Fruit fly (Drosophila melanogaster) whole organism, embryonic: ENCODE data around the gene CG13047.

Experiments
- ATbp ChIP-seq: fragments of 200-800 bp; sonication (Bioruptor generic); optimal IDR thresholded peaks from 2 replicates; lab custom pipeline; 2017; ENCODE audit warnings: missing biosample characterization, mild to moderate bottlenecking, missing genetic modification characterization, missing genetic modification reagents
- Atf3 ChIP-seq: fragments of 200-800 bp; sonication (Bioruptor generic); optimal IDR thresholded peaks from 3 replicates; lab custom pipeline; 2016; ENCODE audit warnings: missing biosample characterization, missing genetic modification characterization
- B-H2 ChIP-seq: fragments of 200-800 bp; sonication (Bioruptor generic); optimal IDR thresholded peaks from 2 replicates; lab custom pipeline; 2018; ENCODE audit warnings: missing biosample characterization, mild to moderate bottlenecking, missing genetic modification characterization
- C15 ChIP-seq: fragments of 200-800 bp; sonication (Bioruptor generic); IDR thresholded peaks from 3 replicates; pipeline ENCODE4 v1.3.6; 2022; ENCODE audit warnings: missing biosample characterization, missing genetic modification characterization
- CG12219 ChIP-seq: fragments of 200-800 bp; sonication (Bioruptor generic); optimal IDR thresholded peaks from 3 replicates; lab custom pipeline; 2018; ENCODE audit warnings: missing biosample characterization, mild to moderate bottlenecking, missing genetic modification characterization
- CG13296 ChIP-seq: fragments of 200-800 bp; sonication (Bioruptor generic); optimal IDR thresholded peaks from 3 replicates; lab custom pipeline; 2018; ENCODE audit warnings: missing biosample characterization, mild to moderate bottlenecking, missing genetic modification characterization
- CG13424 ChIP-seq: fragments of 200-800 bp; sonication (Bioruptor generic); optimal IDR thresholded peaks from 2 replicates; lab custom pipeline; 2019; ENCODE audit warnings: missing biosample characterization, mild to moderate bottlenecking, missing genetic modification characterization, moderate library complexity
- CG14050 ChIP-seq: fragments of 200-800 bp; sonication (Bioruptor generic); IDR thresholded peaks from 3 replicates; pipeline ENCODE4 v1.3.6; 2022; ENCODE audit warnings: missing biosample characterization, missing genetic modification characterization
- CG14441 ChIP-seq: fragments of 200-800 bp; sonication (Bioruptor generic); IDR thresholded peaks from 2 replicates; pipeline ENCODE4 v1.3.6; 2022; ENCODE audit warnings: missing biosample characterization, missing genetic modification characterization
- CG17359 ChIP-seq: fragments of 200-800 bp; sonication (Bioruptor generic); optimal IDR thresholded peaks from 3 replicates; lab custom pipeline; 2018; ENCODE audit warnings: missing biosample characterization, mild to moderate bottlenecking, missing genetic modification characterization, moderate library complexity
- CG17385 ChIP-seq: fragments of 200-800 bp; sonication (Bioruptor generic); optimal IDR thresholded peaks from 3 replicates; lab custom pipeline; 2018; ENCODE audit warnings: missing biosample characterization, mild to moderate bottlenecking, missing genetic modification characterization
- CG2678 ChIP-seq: fragments of 200-800 bp; sonication (Bioruptor generic); optimal IDR thresholded peaks from 3 replicates; lab custom pipeline; 2019; ENCODE audit warnings: missing biosample characterization, mild to moderate bottlenecking, missing genetic modification characterization, moderate library complexity
- CG32772 ChIP-seq: fragments of 200-800 bp; sonication (Bioruptor generic); IDR thresholded peaks from 2 replicates; pipeline ENCODE4 v1.3.6; 2022; ENCODE audit warnings: missing biosample characterization, missing genetic modification characterization
- CG33213 ChIP-seq: fragments of 200-800 bp; sonication (Bioruptor generic); optimal IDR thresholded peaks from 3 replicates; lab custom pipeline; 2016; ENCODE audit warnings: missing biosample characterization, missing genetic modification characterization
- CG6272 ChIP-seq: fragments of 200-800 bp; sonication (Bioruptor generic); IDR thresholded peaks from 2 replicates; pipeline ENCODE4 v1.3.6; 2022; ENCODE audit warnings: missing biosample characterization, missing genetic modification characterization
- CG6854 ChIP-seq: fragments of 200-800 bp; sonication (Bioruptor generic); optimal IDR thresholded peaks from 3 replicates; lab custom pipeline; 2017; ENCODE audit warnings: missing biosample characterization, mild to moderate bottlenecking, missing genetic modification characterization
- CG9817 ChIP-seq: fragments of 200-800 bp; sonication (Bioruptor generic); optimal IDR thresholded peaks from 2 replicates; lab custom pipeline; 2018; ENCODE audit warnings: missing biosample characterization, mild to moderate bottlenecking, missing genetic modification characterization, moderate library complexity
- Dref ChIP-seq: fragments of 200-800 bp; sonication (Bioruptor generic); IDR thresholded peaks from 2 replicates; pipeline ENCODE4 v1.3.6; 2022; ENCODE audit warnings: missing biosample characterization, missing genetic modification characterization
- Eip74EF ChIP-seq, 2 experiments: fragments of 200-800 bp in 1 of 2; fragments of >200 bp in 1 of 2; sonication (Bioruptor generic) in 1 of 2; optimal IDR thresholded peaks; 2 replicates each; lab custom pipeline; 2017 to 2019; ENCODE audit warnings: missing biosample characterization in 2 of 2, missing genetic modification characterization in 2 of 2, mild to moderate bottlenecking in 1 of 2, moderate library complexity in 1 of 2
- Ets65A ChIP-seq: fragments of 200-800 bp; sonication (Bioruptor generic); peaks from one replicate; lab custom pipeline; 2016; ENCODE audit warnings: missing biosample characterization, missing genetic modification characterization
- Hsf ChIP-seq: fragments of 200-800 bp; sonication (Bioruptor generic); optimal IDR thresholded peaks from 3 replicates; lab custom pipeline; 2016; ENCODE audit warnings: missing biosample characterization, missing genetic modification characterization
- Pdp1 ChIP-seq, 2 experiments: fragments of 200-800 bp; sonication (Bioruptor generic); optimal IDR thresholded peaks; 3 replicates each; lab custom pipeline; 2016; ENCODE audit warnings: missing biosample characterization in 2 of 2, missing genetic modification characterization in 2 of 2, mild to moderate bottlenecking in 1 of 2, moderate library complexity in 1 of 2
- Ptx1 ChIP-seq: fragments of 200-800 bp; sonication (Bioruptor generic); IDR thresholded peaks from 2 replicates; pipeline ENCODE4 v1.3.6; 2022; ENCODE audit warnings: missing biosample characterization, missing genetic modification characterization
- cwo ChIP-seq: fragments of 200-800 bp; sonication (Bioruptor generic); optimal IDR thresholded peaks from 3 replicates; lab custom pipeline; 2017; ENCODE audit warnings: missing biosample characterization, missing genetic modification characterization, mild to moderate bottlenecking, moderate library complexity, missing genetic modification reagents
- dan ChIP-seq: fragments of 200-800 bp; sonication (Bioruptor generic); IDR thresholded peaks from 2 replicates; pipeline ENCODE4 v1.3.6; 2022; ENCODE audit warnings: missing biosample characterization, missing genetic modification characterization
- dpn ChIP-seq, 2 experiments: fragments of 200-800 bp; sonication (Bioruptor generic); optimal IDR thresholded peaks; 3 replicates each; lab custom pipeline; 2016; ENCODE audit warnings: missing biosample characterization in 2 of 2, missing genetic modification characterization in 2 of 2
- dysf ChIP-seq: fragments of 200-800 bp; sonication (Bioruptor generic); IDR thresholded peaks from 3 replicates; pipeline ENCODE4 v1.3.6; 2022; ENCODE audit warnings: missing biosample characterization, missing genetic modification characterization
- fd96Cb ChIP-seq: fragments of 200-800 bp; sonication (Bioruptor generic); optimal IDR thresholded peaks from 2 replicates; lab custom pipeline; 2018; ENCODE audit warnings: missing biosample characterization, mild to moderate bottlenecking, missing genetic modification characterization, moderate library complexity
- hkb ChIP-seq, 2 experiments: fragments of 200-800 bp in 1 of 2; fragments of >200 bp in 1 of 2; sonication (Bioruptor generic) in 1 of 2; IDR thresholded peaks in 1 of 2; optimal IDR thresholded peaks in 1 of 2; 2 replicates each; pipeline versions ENCODE4 v1.3.6 to Lab custom; 2017 to 2022; ENCODE audit warnings: missing biosample characterization in 1 of 2, missing genetic modification characterization in 1 of 2
- nau ChIP-seq: fragments of 200-800 bp; sonication (Bioruptor generic); optimal IDR thresholded peaks from 3 replicates; lab custom pipeline; 2017; ENCODE audit warnings: missing biosample characterization, mild to moderate bottlenecking, missing genetic modification characterization, missing genetic modification reagents
- oc ChIP-seq: fragments of 200-800 bp; sonication (Bioruptor generic); optimal IDR thresholded peaks from 2 replicates; lab custom pipeline; 2018; ENCODE audit warnings: missing biosample characterization, mild to moderate bottlenecking, missing genetic modification characterization, moderate library complexity
- p53 ChIP-seq: fragments of 200-800 bp; sonication (Bioruptor generic); optimal IDR thresholded peaks from 2 replicates; lab custom pipeline; 2016; ENCODE audit warnings: missing biosample characterization, missing genetic modification characterization
- pnt ChIP-seq: fragments of 200-800 bp; sonication (Bioruptor generic); optimal IDR thresholded peaks from 3 replicates; lab custom pipeline; 2016; ENCODE audit warnings: missing biosample characterization, missing genetic modification characterization
- run ChIP-seq: fragments of 200-800 bp; sonication (Bioruptor generic); optimal IDR thresholded peaks from 3 replicates; lab custom pipeline; 2018; ENCODE audit warnings: missing biosample characterization, mild to moderate bottlenecking, missing genetic modification characterization
- so ChIP-seq: fragments of 200-800 bp; sonication (Bioruptor generic); IDR thresholded peaks from 3 replicates; pipeline ENCODE4 v1.3.6; 2022; ENCODE audit warnings: missing biosample characterization, missing genetic modification characterization
- sob ChIP-seq: fragments of 200-800 bp; sonication (Bioruptor generic); IDR thresholded peaks from 2 replicates; pipeline ENCODE4 v1.3.6; 2022; ENCODE audit warnings: missing biosample characterization, missing genetic modification characterization
- tgo ChIP-seq: fragments of 200-800 bp; sonication (Bioruptor generic); IDR thresholded peaks from 3 replicates; pipeline ENCODE4 v1.3.6; 2022; ENCODE audit warnings: missing biosample characterization, missing genetic modification characterization
- vfl ChIP-seq: fragments of 200-800 bp; sonication (Bioruptor generic); optimal IDR thresholded peaks from 2 replicates; lab custom pipeline; 2016; ENCODE audit warnings: missing biosample characterization, missing genetic modification characterization
- vvl ChIP-seq: fragments of 200-800 bp; sonication (Bioruptor generic); IDR thresholded peaks from 2 replicates; pipeline ENCODE4 v1.3.6; 2022; ENCODE audit warnings: missing biosample characterization, missing genetic modification characterization

The CG13047 gene

dm6 chr3L:16286258-16286657 is 1.1 kb upstream of the CG13047 start (continued):
- peak; percentile 62 for TF ChIP-seq vvl (GFP tag; lab: Robert Waterston, UW)
- peak; percentile 14 for TF ChIP-seq CG12219 (GFP tag; lab: Kevin White, UChicago)
- no peak for TF ChIP-seq B-H2 (GFP tag; lab: Kevin White, UChicago)
- peak; percentile 56; the same call in 2 of the 3 replicates for TF ChIP-seq dysf (GFP tag; lab: Robert Waterston, UW)
- TF ChIP-seq CG14050, result 0 out of 3 replicates have a peak, but pooled peaks have one; percentile 17
- TF ChIP-seq p53 (GFP tag; lab: Kevin White, UChicago), result no peak
- no peak for TF ChIP-seq CG9817 (tag; lab: Kevin White, UChicago)
- TF ChIP-seq run (tag; lab: Kevin White, UChicago), result peak; percentile 6
- TF ChIP-seq Dref (GFP tag; lab: Robert Waterston, UW), result no peak
- peak; percentile 79 for TF ChIP-seq cwo (GFP tag; lab: Kevin White, UChicago)
- 0 out of 3 replicates have a peak, but pooled peaks have one; percentile 15 for TF ChIP-seq C15 (GFP tag; lab: Robert Waterston, UW)
- peak; percentile 57 for TF ChIP-seq CG14441 (GFP tag; lab: Robert Waterston, UW)
- no peak for TF ChIP-seq hkb (optimal IDR thresholded peaks at IDR 0.05; lab: Kevin White, UChicago)
- TF ChIP-seq hkb (GFP tag; IDR thresholded peaks at IDR 0.05; lab: Robert Waterston, UW), result 0 out of 2 replicates have a peak, but pooled peaks have one; percentile 22
- peak; percentile 19 for TF ChIP-seq fd96Cb (tag; lab: Kevin White, UChicago)
- no peak for TF ChIP-seq CG6272 (GFP tag; lab: Robert Waterston, UW)
- peak; percentile 23 for TF ChIP-seq CG13296 (GFP tag; lab: Kevin White, UChicago)
- TF ChIP-seq CG32772 (GFP tag; lab: Robert Waterston, UW), result 0 out of 2 replicates have a peak, but pooled peaks have one; percentile 8
- peak; percentile 18 for TF ChIP-seq CG17385 (GFP tag; lab: Kevin White, UChicago)
- TF ChIP-seq Ptx1, result peak; percentile 60; the same call in 1 of the 2 replicates
- peak in 1 of 2 experiments; percentile 1 for TF ChIP-seq dpn (GFP tag; optimal IDR thresholded peaks at IDR 0.05; lab: Kevin White, UChicago)
- TF ChIP-seq dan, result no peak
- peak; percentile 3 for TF ChIP-seq pnt
- TF ChIP-seq CG13424 (tag; lab: Kevin White, UChicago), result peak; percentile 54
- peak; percentile 35; the same call in 2 of the 3 replicates for TF ChIP-seq tgo (GFP tag; lab: Robert Waterston, UW)
- TF ChIP-seq Ets65A, result peak; percentile 29
- TF ChIP-seq Atf3, result no peak
- peak; percentile 31 for TF ChIP-seq CG17359
- peak; percentile 45; the same call in 1 of the 3 replicates for TF ChIP-seq so
- TF ChIP-seq Eip74EF (GFP tag; optimal IDR thresholded peaks at IDR 0.05; lab: Kevin White, UChicago), result peak in 1 of 2 experiments; percentile 51
- TF ChIP-seq nau (GFP tag; lab: Kevin White, UChicago), result no peak
- TF ChIP-seq CG2678, result peak; percentile 61
- no peak for TF ChIP-seq CG33213

- TF ChIP-seq vfl (GFP tag; lab: Kevin White, UChicago), result no peak
- TF ChIP-seq ATbp, result no peak
- TF ChIP-seq sob (GFP tag; lab: Robert Waterston, UW), result no peak
- peak; percentile 31 for TF ChIP-seq oc (tag; lab: Kevin White, UChicago)
- no peak for TF ChIP-seq CG6854
- no peak for TF ChIP-seq Hsf (GFP tag; lab: Kevin White, UChicago)
- peak in 1 of 2 experiments; percentile 85 for TF ChIP-seq Pdp1 (GFP tag; optimal IDR thresholded peaks at IDR 0.05; lab: Kevin White, UChicago)
These were observed 1.4 kb downstream of the CG13047 start, which contains the start of gene CG13048 for dm6 chr3L:16283821-16284220. TSS of gene CG13048 (minus strand) at chr3L:16283921.
